Fruit fly (Drosophila melanogaster): ENCODE measurements around the gene CG15536.
A peak's percentile ranks its signal among the peaks of the same experiment; 100 is the strongest.

- TF ChIP-seq Abd-B (GFP tag; optimal IDR thresholded peaks at IDR 0.05) (no peak), Mio (GFP tag; optimal IDR thresholded peaks at IDR 0.05) (no peak), jim (GFP tag; optimal IDR thresholded peaks at IDR 0.05) (peak; percentile 45), Hr78 (GFP tag; optimal IDR thresholded peaks at IDR 0.05) (no peak), dl (GFP tag; optimal IDR thresholded peaks at IDR 0.05; ENCODE audit: insufficient read depth in 1 of 2, partially characterized antibody in 2 of 2) (no peak), CG32264 (GFP tag; optimal IDR thresholded peaks at IDR 0.05) (peak; percentile 39), h (GFP tag; optimal IDR thresholded peaks at IDR 0.05) (peak; percentile 81), N (GFP tag; optimal IDR thresholded peaks at IDR 0.05) (no peak), dsf (GFP tag; optimal IDR thresholded peaks at IDR 0.05; ENCODE audit: borderline replicate concordance) (no peak), fru (GFP tag; optimal IDR thresholded peaks at IDR 0.05) (peak; percentile 60), brk (GFP tag; optimal IDR thresholded peaks at IDR 0.05) (no peak), Rel (GFP tag; optimal IDR thresholded peaks at IDR 0.05) (no peak), Rel (tag; optimal IDR thresholded peaks at IDR 0.05) (peak; percentile 8), usp (GFP tag; optimal IDR thresholded peaks at IDR 0.05) (no peak), sage (GFP tag; optimal IDR thresholded peaks at IDR 0.05) (no peak)
Measured at dm6 chr3R:30454442-30454841, 29.5 kb upstream of the CG15536 start.

All from whole organism, wandering third instar larva.